Worm (Caenorhabditis elegans) whole organism, young adult: ENCODE measurements around the gene hch-1.

Source experiments
- F49E8.2 ChIP-seq: sonication (generic microtip); optimal IDR thresholded peaks from 3 replicates; lab custom pipeline; 2017; ENCODE audit warnings: missing genetic modification characterization, mild to moderate bottlenecking, missing compliant biosample characterization, antibody characterized with exemption, moderate library complexity; ENCODE audit not compliant: insufficient read depth
- ZK185.1 ChIP-seq: sonication (generic microtip); optimal IDR thresholded peaks from 2 replicates; lab custom pipeline; 2016; ENCODE audit warnings: mild to moderate bottlenecking, missing genetic modification characterization, missing compliant biosample characterization; ENCODE audit not compliant: poor library complexity, severe bottlenecking
- aptf-3 ChIP-seq: fragments of 200-800 bp; sonication (Bioruptor generic); IDR thresholded peaks from 2 replicates; pipeline ENCODE4 v1.3.6; 2022; ENCODE audit warnings: missing genetic modification characterization, missing compliant biosample characterization
- ets-4 ChIP-seq: fragments of 200-800 bp; sonication (Bioruptor generic); optimal IDR thresholded peaks from 2 replicates; lab custom pipeline; 2018; ENCODE audit warnings: mild to moderate bottlenecking, missing genetic modification characterization, missing compliant biosample characterization
- hmg-1.2 ChIP-seq: fragments of 200-800 bp; sonication (Bioruptor generic); IDR thresholded peaks from 2 replicates; pipeline ENCODE4 v1.3.6; 2022; ENCODE audit warnings: missing genetic modification reagents, missing genetic modification characterization, missing compliant biosample characterization
- nfya-1 ChIP-seq: sonication (generic microtip); optimal IDR thresholded peaks from 2 replicates; lab custom pipeline; 2017; ENCODE audit warnings: antibody characterized with exemption, missing compliant biosample characterization, missing genetic modification characterization, borderline replicate concordance; ENCODE audit not compliant: insufficient read depth
- snpc-4 ChIP-seq, 5 experiments: fragments of 150-350 bp in 1 of 5; sonication (generic microtip) in 4 of 5; optimal IDR thresholded peaks; 2 replicates each; lab custom pipeline; 2014 to 2018; ENCODE audit warnings: missing genetic modification characterization in 5 of 5, missing biosample characterization in 3 of 5, antibody characterized with exemption in 2 of 5, mild to moderate bottlenecking in 2 of 5, missing compliant biosample characterization in 2 of 5, missing genotype in 2 of 5, moderate library complexity in 2 of 5, missing genetic modification reagents in 1 of 5
- somi-1 ChIP-seq: fragments of 200-800 bp; sonication (Bioruptor generic); optimal IDR thresholded peaks from 2 replicates; lab custom pipeline; 2018; ENCODE audit warnings: mild to moderate bottlenecking, missing genetic modification characterization, missing compliant biosample characterization
- unc-62 ChIP-seq: fragments of 150-350 bp; optimal IDR thresholded peaks from 2 replicates; lab custom pipeline; 2014; ENCODE audit warnings: missing biosample characterization, missing genetic modification reagents, missing genetic modification characterization
- zfh-2 ChIP-seq: fragments of 200-800 bp; sonication (Bioruptor generic); conservative IDR thresholded peaks from 2 replicates; pipeline ENCODE4 v1.3.6; 2022; ENCODE audit warnings: missing genetic modification reagents, missing genetic modification characterization, missing compliant biosample characterization
- ztf-22 ChIP-seq: fragments of 200-800 bp; sonication (Bioruptor generic); optimal IDR thresholded peaks from 2 replicates; lab custom pipeline; 2018; ENCODE audit warnings: mild to moderate bottlenecking, missing genetic modification characterization, moderate library complexity, missing compliant biosample characterization

ce11 chrX:14717782-14718181 lies 18.0 kb upstream of the hch-1 start:
- TF ChIP-seq ztf-22 (GFP tag; lab: Kevin White, UChicago), result no peak
- TF ChIP-seq zfh-2 (GFP tag; lab: Robert Waterston, UW), result no peak
- TF ChIP-seq ets-4 (GFP tag; lab: Kevin White, UChicago), result no peak
- TF ChIP-seq unc-62 (GFP tag; lab: Kevin White, UChicago), result no peak
- no peak for TF ChIP-seq ZK185.1 (tag; lab: Kevin White, UChicago)
- TF ChIP-seq F49E8.2 (tag; lab: Kevin White, UChicago), result no peak
- no peak; the same call in 1 of the 2 replicates for TF ChIP-seq hmg-1.2
- TF ChIP-seq somi-1 (GFP tag; lab: Kevin White, UChicago), result no peak
- peak; percentile 76 for TF ChIP-seq snpc-4 (GFP tag; optimal IDR thresholded peaks at IDR 0.05; lab: Kevin White, UChicago)
- peak in 3 of 4 experiments; percentile 46 to 85 (median 73) for TF ChIP-seq snpc-4 (tag; optimal IDR thresholded peaks at IDR 0.05; lab: Kevin White, UChicago)
- TF ChIP-seq nfya-1 (tag; lab: Kevin White, UChicago), result no peak
- no peak for TF ChIP-seq aptf-3 (GFP tag; lab: Robert Waterston, UW)
